Fruit fly (Drosophila melanogaster): Measurements from ENCODE around the gene Rubicon.

- TF ChIP-seq CG6792 (GFP tag; optimal IDR thresholded peaks at IDR 0.05): peak; percentile 14
- peak; percentile 93 for TF ChIP-seq Hr4 (GFP tag; optimal IDR thresholded peaks at IDR 0.05)
- TF ChIP-seq Lpt (GFP tag; optimal IDR thresholded peaks at IDR 0.05): no peak
- TF ChIP-seq Gug (GFP tag; IDR thresholded peaks at IDR 0.05): peak; percentile 49
- TF ChIP-seq topi (GFP tag; optimal IDR thresholded peaks at IDR 0.05): peak; percentile 53
- TF ChIP-seq CG8632 (GFP tag; optimal IDR thresholded peaks at IDR 0.05): no peak
- TF ChIP-seq CG10669 (GFP tag; optimal IDR thresholded peaks at IDR 0.05): no peak
- peak; percentile 52 for TF ChIP-seq CG15336 (GFP tag; IDR thresholded peaks at IDR 0.05)
- no peak for TF ChIP-seq salr (GFP tag; optimal IDR thresholded peaks at IDR 0.05)
- TF ChIP-seq Blimp-1 (GFP tag; optimal IDR thresholded peaks at IDR 0.05): no peak
These were observed 571 bp downstream of the Rubicon start for dm6 chrX:8677434-8677833.

Measured in whole organism, prepupa.